Worm (Caenorhabditis elegans) whole organism, young adult: Measurements from ENCODE around the gene dmsr-1.

Source experiments
- F57C9.4 ChIP-seq: sonication (generic microtip); optimal IDR thresholded peaks from 2 replicates; lab custom pipeline; 2017; ENCODE audit warnings: mild to moderate bottlenecking, missing genetic modification characterization, missing compliant biosample characterization
- aptf-3 ChIP-seq: fragments of 200-800 bp; sonication (Bioruptor generic); IDR thresholded peaks from 2 replicates; pipeline ENCODE4 v1.3.6; 2022; ENCODE audit warnings: missing genetic modification characterization, missing compliant biosample characterization
- hmg-1.2 ChIP-seq: fragments of 200-800 bp; sonication (Bioruptor generic); IDR thresholded peaks from 2 replicates; pipeline ENCODE4 v1.3.6; 2022; ENCODE audit warnings: missing genetic modification reagents, missing genetic modification characterization, missing compliant biosample characterization
- nhr-80 ChIP-seq: sonication (generic microtip); optimal IDR thresholded peaks from 2 replicates; lab custom pipeline; 2016; ENCODE audit warnings: missing genetic modification characterization, missing compliant biosample characterization

DNA sequence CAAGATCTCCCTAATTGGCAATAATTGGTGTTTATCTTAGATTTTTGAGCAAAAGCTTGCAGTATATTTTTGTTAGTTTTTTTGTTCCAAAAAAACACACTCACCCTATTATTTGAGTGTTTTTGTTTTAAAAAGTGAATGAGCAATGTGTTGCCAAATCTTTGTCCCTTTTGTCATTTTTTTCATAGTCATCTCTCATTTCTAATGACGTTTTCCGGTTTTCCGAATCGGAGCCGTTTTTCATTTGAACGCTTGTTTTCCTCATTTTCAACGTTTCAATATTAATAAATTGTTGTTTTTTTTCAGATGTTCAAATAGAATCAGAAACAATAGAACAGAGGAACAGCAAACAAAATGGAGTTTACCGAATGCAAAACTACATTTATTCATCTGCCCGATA is at the start of gene dmsr-1:
- TF ChIP-seq F57C9.4 (tag; lab: Kevin White, UChicago) (no peak), aptf-3 (no peak), nhr-80 (tag; lab: Kevin White, UChicago) (no peak), hmg-1.2 (GFP tag; lab: Robert Waterston, UW) (no peak)
